Fruit fly (Drosophila melanogaster) whole organism, prepupa: Measurements from ENCODE around the gene Tailor.

Experiments used
- Blimp-1 ChIP-seq: fragments of 200-800 bp; sonication (Bioruptor generic); optimal IDR thresholded peaks from 3 replicates; lab custom pipeline; 2017; ENCODE audit warnings: missing biosample characterization, missing genetic modification characterization, mild to moderate bottlenecking, moderate library complexity, missing genetic modification reagents
- CG10631 ChIP-seq: fragments of 200-800 bp; sonication (Bioruptor generic); optimal IDR thresholded peaks from 2 replicates; lab custom pipeline; 2016; ENCODE audit warnings: missing biosample characterization, missing genetic modification characterization
- CG10669 ChIP-seq: fragments of 200-800 bp; sonication (Bioruptor generic); optimal IDR thresholded peaks from 3 replicates; lab custom pipeline; 2018; ENCODE audit warnings: missing biosample characterization, mild to moderate bottlenecking, missing genetic modification characterization, moderate library complexity
- CG11762 ChIP-seq: fragments of 200-800 bp; sonication (Bioruptor generic); optimal IDR thresholded peaks from 3 replicates; lab custom pipeline; 2016; ENCODE audit warnings: missing biosample characterization, missing genetic modification characterization; ENCODE audit not compliant: insufficient read depth
- CG11902 ChIP-seq: fragments of 200-800 bp; sonication (Bioruptor generic); optimal IDR thresholded peaks from 3 replicates; lab custom pipeline; 2016; ENCODE audit warnings: missing biosample characterization, missing genetic modification characterization
- CG1621 ChIP-seq: fragments of 200-800 bp; sonication (Bioruptor generic); optimal IDR thresholded peaks from 3 replicates; lab custom pipeline; 2018; ENCODE audit warnings: missing biosample characterization, mild to moderate bottlenecking, missing genetic modification characterization
- CG16779 ChIP-seq: fragments of 200-800 bp; sonication (Bioruptor generic); optimal IDR thresholded peaks from 3 replicates; lab custom pipeline; 2017; ENCODE audit warnings: missing biosample characterization, mild to moderate bottlenecking, missing genetic modification characterization
- CG3032 ChIP-seq: fragments of 200-800 bp; optimal IDR thresholded peaks from 2 replicates; lab custom pipeline; 2019; ENCODE audit warnings: missing biosample characterization, mild to moderate bottlenecking, missing genetic modification characterization, moderate library complexity
- CG31627 ChIP-seq: fragments of 200-800 bp; sonication (Bioruptor generic); optimal IDR thresholded peaks from 3 replicates; lab custom pipeline; 2016; ENCODE audit warnings: missing biosample characterization, missing genetic modification characterization
- CG32006 ChIP-seq: fragments of 200-800 bp; sonication (Bioruptor generic); optimal IDR thresholded peaks from 3 replicates; lab custom pipeline; 2017; ENCODE audit warnings: missing biosample characterization, mild to moderate bottlenecking, missing genetic modification characterization
- CG3919 ChIP-seq: fragments of 200-800 bp; sonication (Bioruptor generic); optimal IDR thresholded peaks from 3 replicates; lab custom pipeline; 2016; ENCODE audit warnings: missing biosample characterization, missing genetic modification characterization
- CG4318 ChIP-seq: fragments of 200-800 bp; sonication (Bioruptor generic); optimal IDR thresholded peaks from 3 replicates; lab custom pipeline; 2017; ENCODE audit warnings: missing biosample characterization, mild to moderate bottlenecking, missing genetic modification characterization
- CG6276 ChIP-seq: fragments of 200-800 bp; sonication (Bioruptor generic); optimal IDR thresholded peaks from 2 replicates; lab custom pipeline; 2017; ENCODE audit warnings: missing biosample characterization, mild to moderate bottlenecking, missing genetic modification characterization
- CG6792 ChIP-seq: fragments of 200-800 bp; sonication (Bioruptor generic); optimal IDR thresholded peaks from 3 replicates; lab custom pipeline; 2016; ENCODE audit warnings: missing biosample characterization, missing genetic modification characterization
- CG7368 ChIP-seq: fragments of 200-800 bp; sonication (Bioruptor generic); optimal IDR thresholded peaks from 3 replicates; lab custom pipeline; 2016; ENCODE audit warnings: missing biosample characterization, missing genetic modification characterization
- CG8119 ChIP-seq: fragments of 200-800 bp; sonication (Bioruptor generic); IDR thresholded peaks from 3 replicates; pipeline ENCODE4 v1.3.6; 2022; ENCODE audit warnings: missing biosample characterization, missing genetic modification characterization
- CG8632 ChIP-seq: fragments of 200-800 bp; sonication (Bioruptor generic); optimal IDR thresholded peaks from 3 replicates; lab custom pipeline; 2016; ENCODE audit warnings: missing biosample characterization, missing genetic modification characterization
- Eip75B ChIP-seq: fragments of 200-800 bp; sonication (Bioruptor generic); optimal IDR thresholded peaks from 3 replicates; lab custom pipeline; 2016; ENCODE audit warnings: missing biosample characterization, missing genetic modification characterization
- Eip78C ChIP-seq: fragments of 200-800 bp; sonication (Bioruptor generic); peaks from one replicate; lab custom pipeline; 2016; ENCODE audit warnings: missing biosample characterization, missing genetic modification characterization
- Eip93F ChIP-seq: fragments of 200-800 bp; sonication (Bioruptor generic); optimal IDR thresholded peaks from 2 replicates; lab custom pipeline; 2016; ENCODE audit warnings: missing biosample characterization, mild to moderate bottlenecking, missing genetic modification characterization
- Ets21C ChIP-seq: fragments of 200-800 bp; sonication (Bioruptor generic); optimal IDR thresholded peaks from 3 replicates; lab custom pipeline; 2016; ENCODE audit warnings: missing biosample characterization, missing genetic modification characterization
- Ets96B ChIP-seq: fragments of 200-800 bp; optimal IDR thresholded peaks from 2 replicates; lab custom pipeline; 2019; ENCODE audit warnings: missing biosample characterization, mild to moderate bottlenecking, missing genetic modification characterization, moderate library complexity
- Hr38 ChIP-seq: sonication (Bioruptor generic); optimal IDR thresholded peaks from 2 replicates; lab custom pipeline; 2016; ENCODE audit warnings: missing biosample characterization, missing genetic modification characterization
- Met ChIP-seq: fragments of 200-800 bp; sonication (Bioruptor generic); optimal IDR thresholded peaks from 3 replicates; lab custom pipeline; 2016; ENCODE audit warnings: missing biosample characterization, missing genetic modification characterization
- Sox102F ChIP-seq: fragments of 200-800 bp; sonication (Bioruptor generic); optimal IDR thresholded peaks from 2 replicates; lab custom pipeline; 2016; ENCODE audit warnings: missing biosample characterization, mild to moderate bottlenecking, missing genetic modification characterization
- Sox14 ChIP-seq: fragments of 200-800 bp; sonication (Bioruptor generic); optimal IDR thresholded peaks from 3 replicates; lab custom pipeline; 2016; ENCODE audit warnings: missing biosample characterization, missing genetic modification characterization
- Sox15 ChIP-seq: fragments of 200-800 bp; sonication (Bioruptor generic); optimal IDR thresholded peaks from 3 replicates; lab custom pipeline; 2016; ENCODE audit warnings: missing biosample characterization, missing genetic modification characterization
- achi ChIP-seq: fragments of 200-800 bp; sonication (Bioruptor generic); optimal IDR thresholded peaks from 3 replicates; lab custom pipeline; 2016; ENCODE audit warnings: missing biosample characterization, missing genetic modification characterization
- acj6 ChIP-seq: fragments of 200-800 bp; sonication (Bioruptor generic); optimal IDR thresholded peaks from 3 replicates; lab custom pipeline; 2016; ENCODE audit warnings: missing biosample characterization, missing genetic modification characterization
- cyc ChIP-seq: fragments of 200-800 bp; sonication (Bioruptor generic); optimal IDR thresholded peaks from 3 replicates; lab custom pipeline; 2016; ENCODE audit warnings: missing biosample characterization, missing genetic modification characterization
- dac ChIP-seq: fragments of 200-800 bp; sonication (Bioruptor generic); optimal IDR thresholded peaks from 2 replicates; lab custom pipeline; 2017; ENCODE audit warnings: missing biosample characterization, mild to moderate bottlenecking, missing genetic modification characterization
- dsx ChIP-seq: fragments of 200-800 bp; optimal IDR thresholded peaks from 3 replicates; lab custom pipeline; 2019; ENCODE audit warnings: missing biosample characterization, mild to moderate bottlenecking, missing genetic modification characterization, moderate library complexity; ENCODE audit not compliant: poor library complexity, severe bottlenecking
- eg ChIP-seq: fragments of 200-800 bp; sonication (Bioruptor generic); IDR thresholded peaks from 3 replicates; pipeline ENCODE4 v1.3.6; 2022; ENCODE audit warnings: missing biosample characterization, missing genetic modification characterization
- esn ChIP-seq: fragments of 200-800 bp; sonication (Bioruptor generic); optimal IDR thresholded peaks from 2 replicates; lab custom pipeline; 2016; ENCODE audit warnings: missing biosample characterization, mild to moderate bottlenecking, missing genetic modification characterization, moderate library complexity
- fd59A ChIP-seq: fragments of 200-800 bp; sonication (Bioruptor generic); optimal IDR thresholded peaks from 2 replicates; lab custom pipeline; 2017; ENCODE audit warnings: missing biosample characterization, mild to moderate bottlenecking, missing genetic modification characterization, missing genetic modification reagents
- fd85E ChIP-seq: fragments of 200-800 bp; sonication (Bioruptor generic); optimal IDR thresholded peaks from 3 replicates; lab custom pipeline; 2016; ENCODE audit warnings: missing biosample characterization, missing genetic modification characterization
- fkh ChIP-seq: fragments of 200-800 bp; sonication (Bioruptor generic); optimal IDR thresholded peaks from 3 replicates; lab custom pipeline; 2017; ENCODE audit warnings: missing biosample characterization, mild to moderate bottlenecking, missing genetic modification characterization, moderate library complexity
- lz ChIP-seq: fragments of 200-800 bp; sonication (Bioruptor generic); optimal IDR thresholded peaks from 3 replicates; lab custom pipeline; 2016; ENCODE audit warnings: missing biosample characterization, missing genetic modification characterization
- spab ChIP-seq: fragments of 200-800 bp; sonication (Bioruptor generic); optimal IDR thresholded peaks from 2 replicates; lab custom pipeline; 2017; ENCODE audit warnings: missing biosample characterization, mild to moderate bottlenecking, missing genetic modification characterization, missing genetic modification reagents
- ss ChIP-seq, 2 experiments: fragments of 200-800 bp; sonication (Bioruptor generic); optimal IDR thresholded peaks; 2 replicates in 1 of 2; 3 replicates in 1 of 2; lab custom pipeline; 2017 to 2018; ENCODE audit warnings: mild to moderate bottlenecking in 2 of 2, missing biosample characterization in 2 of 2, missing genetic modification characterization in 2 of 2, moderate library complexity in 1 of 2
- svp ChIP-seq: fragments of 200-800 bp; sonication (Bioruptor generic); peaks from one replicate; lab custom pipeline; 2016; ENCODE audit warnings: missing biosample characterization, missing genetic modification characterization
- vri ChIP-seq: fragments of 200-800 bp; sonication (Bioruptor generic); optimal IDR thresholded peaks from 3 replicates; lab custom pipeline; 2016; ENCODE audit warnings: missing biosample characterization, mild to moderate bottlenecking, missing genetic modification characterization

Tailor gene

DNA sequence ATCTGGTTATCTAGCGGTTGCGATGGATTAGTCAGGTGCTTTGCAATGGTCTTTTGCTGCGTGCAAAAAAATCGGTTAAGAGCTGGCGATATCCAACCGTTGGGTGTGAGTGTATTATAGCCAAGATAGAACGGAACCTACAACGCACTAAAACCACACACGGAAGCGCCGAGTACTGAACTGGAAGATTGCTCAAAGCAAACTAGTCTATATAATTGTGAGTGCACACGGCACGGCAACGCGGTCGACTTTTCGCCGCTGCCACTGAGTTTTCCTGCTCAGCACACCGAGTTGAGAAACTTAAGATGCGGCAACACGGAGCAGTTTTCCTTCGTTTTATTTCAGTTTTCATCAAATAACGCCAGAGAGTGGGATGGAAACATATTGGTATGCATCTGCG lies 30.6 kb upstream of the Tailor start:
- TF ChIP-seq CG1621 (tag; lab: Kevin White, UChicago) (no peak), CG4318 (GFP tag; lab: Kevin White, UChicago) (no peak), Hr38 (GFP tag; lab: Kevin White, UChicago) (no peak), CG16779 (no peak)
- TF ChIP-seq, all 60 proteins: peak for 0

DNA sequence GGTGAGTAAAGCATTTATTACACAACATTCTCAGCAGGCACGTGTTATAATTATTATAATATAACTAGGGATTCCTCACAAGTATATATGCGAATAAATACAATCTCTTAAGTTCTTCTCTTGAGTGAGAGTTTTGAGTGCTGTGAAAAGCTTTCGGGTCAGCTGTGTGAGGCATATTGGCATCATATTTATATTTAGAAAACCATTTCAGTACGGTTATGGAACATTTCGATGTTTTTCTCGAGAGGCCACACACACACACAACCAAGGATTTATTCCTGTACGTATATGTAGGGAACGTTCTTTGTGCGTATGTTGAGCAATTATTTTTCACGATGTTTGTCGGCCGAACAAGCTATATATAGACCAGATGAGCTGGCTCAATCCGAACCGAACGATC lies 27.1 kb upstream of the Tailor start:
- TF ChIP-seq dac (GFP tag; lab: Kevin White, UChicago) (no peak), Eip75B (GFP tag; lab: Kevin White, UChicago) (no peak), vri (GFP tag; lab: Kevin White, UChicago) (no peak), esn (GFP tag; lab: Kevin White, UChicago) (no peak), spab (GFP tag; lab: Kevin White, UChicago) (no peak), Ets96B (tag; lab: Kevin White, UChicago) (no peak), CG10669 (GFP tag; lab: Kevin White, UChicago) (no peak), fd85E (no peak)

DNA sequence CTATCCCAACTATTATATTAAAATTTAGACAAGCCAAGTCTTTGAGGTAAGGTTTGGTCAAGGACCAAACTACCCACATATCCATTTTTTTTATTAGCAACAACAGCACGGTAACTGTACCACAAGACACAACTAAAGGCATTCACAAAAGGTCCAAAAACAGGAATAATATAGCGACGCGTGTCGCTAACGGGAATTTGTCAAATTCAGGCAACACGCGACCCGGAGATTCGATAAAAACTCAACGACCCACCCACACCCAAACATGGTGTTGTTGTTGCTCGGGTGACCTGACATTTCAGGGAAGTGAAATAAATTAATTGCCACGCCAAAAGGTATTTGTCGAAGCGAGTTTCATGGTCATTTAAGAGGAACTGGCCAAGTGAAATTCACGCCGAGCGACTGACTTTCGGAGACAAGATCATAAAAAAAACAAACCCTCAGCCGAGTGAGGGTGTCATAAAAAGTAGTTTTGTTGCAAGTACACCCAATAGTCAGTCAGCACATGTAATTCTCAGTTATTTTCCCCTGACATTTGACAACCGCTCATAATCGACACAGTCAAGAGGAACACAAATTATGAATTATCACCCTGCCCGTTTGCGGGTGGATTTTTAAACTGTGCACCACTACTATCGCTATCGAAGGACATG lies 25.4 kb upstream of the Tailor start:
- TF ChIP-seq eg (GFP tag; lab: Robert Waterston, UW) (no peak), Ets21C (GFP tag; lab: Kevin White, UChicago) (no peak), CG31627 (GFP tag; lab: Kevin White, UChicago) (no peak), svp (GFP tag; lab: Kevin White, UChicago) (no peak), CG11762 (GFP tag; lab: Kevin White, UChicago) (no peak), CG11902 (GFP tag; lab: Kevin White, UChicago) (no peak), vri (GFP tag; lab: Kevin White, UChicago) (no peak), CG32006 (no peak), Hr38 (GFP tag; lab: Kevin White, UChicago) (no peak), Eip75B (GFP tag; lab: Kevin White, UChicago) (no peak)

DNA sequence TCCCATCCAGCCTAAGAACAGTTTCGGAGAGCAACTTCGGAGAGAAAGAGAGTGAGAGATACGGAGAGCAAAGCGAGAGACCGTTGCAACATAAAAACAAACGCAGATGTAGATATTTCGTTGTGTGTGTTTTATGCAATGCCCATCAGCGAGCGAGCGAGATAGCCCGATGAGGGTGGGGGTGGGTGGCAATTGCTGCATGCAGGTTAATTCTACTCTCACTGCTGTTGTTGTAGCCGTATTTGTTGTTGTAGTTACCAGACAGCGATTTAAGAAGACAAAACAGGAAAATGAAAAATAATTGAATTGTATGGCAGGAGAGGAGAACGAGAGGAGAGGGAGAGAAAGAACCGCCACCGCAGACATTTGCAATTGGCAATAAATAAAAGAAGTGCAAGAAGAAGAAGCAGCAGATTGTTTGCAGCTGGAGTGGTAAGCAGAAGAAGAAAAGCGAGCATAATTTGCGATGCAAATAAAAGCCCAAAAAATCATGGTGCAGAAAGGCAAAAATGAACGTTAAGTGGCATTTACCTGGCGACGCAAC lies 23.9 kb upstream of the Tailor start:
- no peak for TF ChIP-seq CG7368 (GFP tag; lab: Kevin White, UChicago)
- no peak for TF ChIP-seq svp (GFP tag; lab: Kevin White, UChicago)
- no peak for TF ChIP-seq CG32006
- TF ChIP-seq CG3919 (GFP tag; lab: Kevin White, UChicago): no peak
- no peak for TF ChIP-seq Sox15
- no peak for TF ChIP-seq CG8632
- no peak for TF ChIP-seq CG4318 (GFP tag; lab: Kevin White, UChicago)
- peak; percentile 16 for TF ChIP-seq CG3032 (tag; lab: Kevin White, UChicago)
- TF ChIP-seq ss (GFP tag; optimal IDR thresholded peaks at IDR 0.05; lab: Kevin White, UChicago): peak in 1 of 2 experiments; percentile 44
- no peak for TF ChIP-seq CG16779
- TF ChIP-seq acj6 (GFP tag; lab: Kevin White, UChicago): no peak
- TF ChIP-seq fd59A (GFP tag; lab: Kevin White, UChicago): no peak
- TF ChIP-seq CG8119 (GFP tag; lab: Robert Waterston, UW): peak; percentile 31; the same call in 1 of the 3 replicates
- no peak for TF ChIP-seq dac (GFP tag; lab: Kevin White, UChicago)
- no peak for TF ChIP-seq CG1621 (tag; lab: Kevin White, UChicago)
- TF ChIP-seq Blimp-1 (GFP tag; lab: Kevin White, UChicago): peak; percentile 56
- peak; percentile 64 for TF ChIP-seq dsx
- no peak for TF ChIP-seq achi (GFP tag; lab: Kevin White, UChicago)
- peak; percentile 23 for TF ChIP-seq CG6276 (GFP tag; lab: Kevin White, UChicago)
- TF ChIP-seq lz (GFP tag; lab: Kevin White, UChicago): no peak
- no peak for TF ChIP-seq CG11762 (GFP tag; lab: Kevin White, UChicago)
- TF ChIP-seq Met: no peak
- TF ChIP-seq Sox14: no peak
- peak; percentile 74 for TF ChIP-seq Eip78C (GFP tag; lab: Kevin White, UChicago)
- peak; percentile 47 for TF ChIP-seq Sox102F (GFP tag; lab: Kevin White, UChicago)
- no peak for TF ChIP-seq Eip93F (GFP tag; lab: Kevin White, UChicago)
- TF ChIP-seq Ets96B (tag; lab: Kevin White, UChicago): no peak
- no peak for TF ChIP-seq CG10631 (GFP tag; lab: Kevin White, UChicago)
- TF ChIP-seq cyc (GFP tag; lab: Kevin White, UChicago): no peak
- TF ChIP-seq fd85E: no peak
- no peak for TF ChIP-seq Hr38 (GFP tag; lab: Kevin White, UChicago)
- TF ChIP-seq CG6792 (GFP tag; lab: Kevin White, UChicago): no peak
- no peak for TF ChIP-seq fkh (GFP tag; lab: Kevin White, UChicago)
- no peak for TF ChIP-seq esn (GFP tag; lab: Kevin White, UChicago)
